Fruit fly (Drosophila melanogaster): ENCODE results near the gene CG31809.

DNA sequence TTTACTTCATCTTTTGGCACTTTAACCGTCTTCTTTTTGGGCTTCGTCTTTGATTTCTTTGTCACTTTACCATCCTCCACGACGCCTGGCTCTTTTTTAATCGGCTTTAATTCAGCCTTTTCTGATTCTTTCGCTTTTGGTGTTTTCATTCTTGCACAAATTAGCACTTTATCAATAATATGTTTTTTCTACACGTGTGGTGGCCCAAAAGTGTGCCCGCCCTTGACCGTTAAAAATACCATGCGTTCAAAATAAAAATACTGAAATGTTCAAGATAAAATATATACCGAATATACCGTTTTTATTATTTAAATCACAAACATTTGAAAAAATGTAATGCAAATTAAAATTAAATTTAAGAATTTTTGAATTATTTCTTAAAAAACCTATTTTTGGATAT, 43.5 kb upstream of the CG31809 start, which contains the start of gene CG12288:
- TF ChIP-seq fd59A (GFP tag; optimal IDR thresholded peaks at IDR 0.05) = no peak
- TF ChIP-seq CG8119 (GFP tag; IDR thresholded peaks at IDR 0.05) = no peak
- TF ChIP-seq salr (GFP tag; optimal IDR thresholded peaks at IDR 0.05) = no peak
- no peak for TF ChIP-seq cyc (GFP tag; optimal IDR thresholded peaks at IDR 0.05)
- no peak for TF ChIP-seq CG10631 (GFP tag; optimal IDR thresholded peaks at IDR 0.05)
- TF ChIP-seq Ets96B (tag; optimal IDR thresholded peaks at IDR 0.05) = no peak
- no peak for TF ChIP-seq dsx (GFP tag; optimal IDR thresholded peaks at IDR 0.05; ENCODE audit: poor library complexity, severe bottlenecking)
- TF ChIP-seq lz (GFP tag; optimal IDR thresholded peaks at IDR 0.05) = no peak
- TF ChIP-seq Hr39 (GFP tag; optimal IDR thresholded peaks at IDR 0.05) = no peak

All from whole organism, prepupa.